Fruit fly (Drosophila melanogaster): ENCODE results near the gene Nepl20.

dm6 chr3R:28904174-28904573 is 23.6 kb downstream of the Nepl20 start:
- TF ChIP-seq ttk (optimal IDR thresholded peaks at IDR 0.05), result no peak
- no peak for TF ChIP-seq psq (optimal IDR thresholded peaks at IDR 0.05)
- no peak for TF ChIP-seq Sin3A (optimal IDR thresholded peaks at IDR 0.05)
- no peak for TF ChIP-seq h (optimal IDR thresholded peaks at IDR 0.05)
- no peak for TF ChIP-seq insv (optimal IDR thresholded peaks at IDR 0.05)
